Fruit fly (Drosophila melanogaster): ENCODE data around the gene CG9801.

The CG9801 gene

dm6 chr3R:8715851-8716550 lies 31.5 kb downstream of the CG9801 start, which contains the start of gene TMEM216 (continued):
- TF ChIP-seq en (GFP tag; optimal IDR thresholded peaks at IDR 0.05) (no peak), Side (GFP tag; optimal IDR thresholded peaks at IDR 0.05) (no peak), CG10654 (GFP tag; optimal IDR thresholded peaks at IDR 0.05) (no peak), Bgb (GFP tag; IDR thresholded peaks at IDR 0.05; ENCODE audit: partially characterized antibody) (peak; percentile 30; the same call in 1 of the 2 replicates), sug (tag; optimal IDR thresholded peaks at IDR 0.05) (peak; percentile 29), CG4617 (GFP tag; optimal IDR thresholded peaks at IDR 0.05; ENCODE audit: borderline replicate concordance) (peak; percentile 46), rib (GFP tag; IDR thresholded peaks at IDR 0.05) (no peak), Ptx1 (GFP tag; IDR thresholded peaks at IDR 0.05) (no peak), CG6254 (GFP tag; optimal IDR thresholded peaks at IDR 0.05) (no peak), br (optimal IDR thresholded peaks at IDR 0.05) (no peak), CG11504 (tag; optimal IDR thresholded peaks at IDR 0.05) (no peak), CG14050 (GFP tag; IDR thresholded peaks at IDR 0.05) (no peak), ase (GFP tag; IDR thresholded peaks at IDR 0.05) (no peak), CG7786 (GFP tag; optimal IDR thresholded peaks at IDR 0.05) (no peak), Taf1 (GFP tag; IDR thresholded peaks at IDR 0.05) (no peak), ac (GFP tag; optimal IDR thresholded peaks at IDR 0.05) (no peak), abd-A (tag; optimal IDR thresholded peaks at IDR 0.05) (no peak), CG10209 (GFP tag; optimal IDR thresholded peaks at IDR 0.05) (no peak), CG5245 (GFP tag; optimal IDR thresholded peaks at IDR 0.05) (no peak), CG33557 (GFP tag; optimal IDR thresholded peaks at IDR 0.05) (no peak), Sox100B (GFP tag; optimal IDR thresholded peaks at IDR 0.05) (no peak), Awh (GFP tag; IDR thresholded peaks at IDR 0.05) (no peak), CG9876 (GFP tag; optimal IDR thresholded peaks at IDR 0.05) (no peak), CG11695 (GFP tag; IDR thresholded peaks at IDR 0.05) (no peak), CG8765 (GFP tag; IDR thresholded peaks at IDR 0.05) (no peak), fd3F (GFP tag; optimal IDR thresholded peaks at IDR 0.05) (no peak), GATAe (GFP tag; conservative IDR thresholded peaks at IDR 0.05) (no peak), CG18011 (GFP tag; optimal IDR thresholded peaks at IDR 0.05) (no peak), chif (GFP tag; optimal IDR thresholded peaks at IDR 0.05) (no peak), oc (tag; optimal IDR thresholded peaks at IDR 0.05) (no peak), luna (GFP tag; optimal IDR thresholded peaks at IDR 0.05) (no peak), NC2α (GFP tag; optimal IDR thresholded peaks at IDR 0.05) (no peak), CG17361 (GFP tag; IDR thresholded peaks at IDR 0.05) (no peak), jing (GFP tag; optimal IDR thresholded peaks at IDR 0.05) (no peak), CG1603 (tag; optimal IDR thresholded peaks at IDR 0.05) (peak; percentile 51), hkb (optimal IDR thresholded peaks at IDR 0.05) (no peak), hkb (GFP tag; IDR thresholded peaks at IDR 0.05) (no peak), CG1529 (GFP tag; optimal IDR thresholded peaks at IDR 0.05) (no peak), PHDP (tag; optimal IDR thresholded peaks at IDR 0.05) (no peak), pzg (GFP tag; optimal IDR thresholded peaks at IDR 0.05) (peak; percentile 82), CG9215 (GFP tag; IDR thresholded peaks at IDR 0.05) (no peak), CG16813 (GFP tag; IDR thresholded peaks at IDR 0.05; ENCODE audit: partially characterized antibody) (peak; percentile 49; the same call in 2 of the 3 replicates), h (optimal IDR thresholded peaks at IDR 0.05) (no peak), dpn (GFP tag; optimal IDR thresholded peaks at IDR 0.05) (peak in 1 of 2 experiments; percentile 6), nerfin-2 (GFP tag; IDR thresholded peaks at IDR 0.05; ENCODE audit: partially characterized antibody) (no peak), yki (optimal IDR thresholded peaks at IDR 0.05) (no peak), Rfx (GFP tag; IDR thresholded peaks at IDR 0.05) (no peak), CG1832 (GFP tag; optimal IDR thresholded peaks at IDR 0.05) (no peak), jigr1 (GFP tag; IDR thresholded peaks at IDR 0.05) (no peak), CG3065 (GFP tag; optimal IDR thresholded peaks at IDR 0.05) (no peak), ato (GFP tag; IDR thresholded peaks at IDR 0.05; ENCODE audit: partially characterized antibody) (peak; percentile 18; the same call in 1 of the 2 replicates), Usf (GFP tag; optimal IDR thresholded peaks at IDR 0.05) (no peak)
